Worm (Caenorhabditis elegans) whole organism, L1 larva: ENCODE measurements around the gene F49C12.6.

Experiments
- Y116A8C.19 ChIP-seq: sonication (generic microtip); optimal IDR thresholded peaks from 2 replicates; lab custom pipeline; 2016; ENCODE audit warnings: missing compliant biosample characterization, missing genetic modification characterization, borderline replicate concordance
- egl-27 ChIP-seq, 2 experiments: fragments of 150-350 bp in 1 of 2; sonication (generic microtip); optimal IDR thresholded peaks; 3 replicates each; lab custom pipeline; 2017 to 2018; ENCODE audit warnings: missing biosample characterization in 2 of 2, missing genetic modification characterization in 2 of 2, missing genetic modification reagents in 2 of 2
- lin-13 ChIP-seq: fragments of 150-350 bp; optimal IDR thresholded peaks from 2 replicates; lab custom pipeline; 2014; ENCODE audit warnings: missing biosample characterization, missing genetic modification reagents, missing genetic modification characterization
- mef-2 ChIP-seq: fragments of 150-350 bp; optimal IDR thresholded peaks from 2 replicates; lab custom pipeline; 2014; ENCODE audit warnings: missing biosample characterization, missing genetic modification characterization
- nhr-237 ChIP-seq: fragments of 150-350 bp; optimal IDR thresholded peaks from 2 replicates; lab custom pipeline; 2014; ENCODE audit warnings: missing biosample characterization, missing genetic modification characterization
- pax-3 ChIP-seq: fragments of 200-800 bp; sonication (Bioruptor generic); optimal IDR thresholded peaks from 2 replicates; lab custom pipeline; 2018; ENCODE audit warnings: mild to moderate bottlenecking, missing genetic modification characterization, moderate library complexity, missing compliant biosample characterization
- snu-23 ChIP-seq: sonication (generic microtip); optimal IDR thresholded peaks from 2 replicates; lab custom pipeline; 2016; ENCODE audit warnings: missing genetic modification characterization, missing compliant biosample characterization
- tbx-2 ChIP-seq: sonication (generic microtip); optimal IDR thresholded peaks from 2 replicates; lab custom pipeline; 2016; ENCODE audit warnings: missing genetic modification characterization, missing compliant biosample characterization
- unc-30 ChIP-seq: sonication (generic microtip); optimal IDR thresholded peaks from 2 replicates; lab custom pipeline; 2017; ENCODE audit warnings: missing biosample characterization, missing genetic modification characterization
- zip-4 ChIP-seq: fragments of 200-800 bp; sonication (Bioruptor generic); optimal IDR thresholded peaks from 2 replicates; lab custom pipeline; 2018; ENCODE audit warnings: mild to moderate bottlenecking, missing genetic modification characterization, moderate library complexity, missing compliant biosample characterization

DNA sequence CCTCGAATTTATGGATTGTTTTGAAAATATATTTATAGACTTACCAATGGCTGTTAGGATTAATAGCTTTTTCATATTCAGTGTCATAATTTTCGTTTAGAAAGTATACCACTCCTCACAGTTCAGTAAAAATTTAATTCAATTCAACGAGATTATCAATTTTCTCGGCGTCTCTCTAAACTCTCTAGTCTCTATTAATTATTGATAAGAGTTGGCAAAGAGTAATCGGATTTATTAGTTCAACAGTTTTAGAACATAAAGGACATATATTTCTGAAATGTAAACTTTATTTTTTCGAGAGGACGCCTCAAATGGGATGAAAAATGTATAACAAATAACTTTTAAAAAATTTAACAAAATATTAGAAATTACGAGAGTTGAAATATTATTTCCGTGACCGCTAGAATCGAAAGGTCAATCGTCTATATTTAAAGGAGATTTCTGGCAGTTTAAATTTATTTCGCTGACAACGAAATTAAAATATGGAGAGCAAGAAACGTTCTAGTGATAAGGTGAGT lies 15.2 kb upstream of the F49C12.6 start, which contains the start of the genes nspg-11 and F49C12.15:
- no peak for TF ChIP-seq snu-23 (GFP tag; lab: Kevin White, UChicago)
- TF ChIP-seq pax-3 (tag; lab: Kevin White, UChicago), result no peak
- no peak for TF ChIP-seq lin-13 (GFP tag; lab: Kevin White, UChicago)
- TF ChIP-seq nhr-237 (tag; lab: Kevin White, UChicago), result no peak
- TF ChIP-seq tbx-2 (tag; lab: Kevin White, UChicago), result no peak
- TF ChIP-seq egl-27 (tag; optimal IDR thresholded peaks at IDR 0.05; lab: Kevin White, UChicago), result no peak
- no peak for TF ChIP-seq unc-30
- TF ChIP-seq Y116A8C.19 (tag; lab: Kevin White, UChicago), result no peak
- TF ChIP-seq mef-2 (tag; lab: Kevin White, UChicago), result no peak
- no peak for TF ChIP-seq zip-4
